Fruit fly (Drosophila melanogaster): Measurements from ENCODE around the gene Nrd1.

DNA sequence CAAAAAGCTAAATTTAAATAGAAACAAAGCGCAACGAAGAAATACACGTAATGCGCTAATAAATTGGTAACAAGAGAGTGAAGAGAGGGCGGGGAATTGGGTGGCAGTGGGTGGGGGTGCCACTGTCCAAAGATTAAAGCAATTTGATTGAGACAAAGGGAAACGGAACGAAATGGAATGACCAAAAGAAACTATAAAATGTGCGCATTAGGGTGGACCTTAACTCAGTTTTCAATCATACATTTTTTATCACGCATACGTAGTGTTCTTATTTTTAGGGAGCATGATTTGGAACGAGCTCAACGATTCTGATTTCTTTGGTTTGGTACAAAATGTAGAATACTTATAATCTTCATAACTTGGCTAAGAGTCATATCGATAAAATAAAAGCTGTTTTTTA, 46.7 kb downstream of the Nrd1 start:
- TF ChIP-seq CG8478 (optimal IDR thresholded peaks at IDR 0.05) (no peak), CTCF (optimal IDR thresholded peaks at IDR 0.05) (no peak)
